Worm (Caenorhabditis elegans): ENCODE results near the gene act-1.

Gene act-1

DNA sequence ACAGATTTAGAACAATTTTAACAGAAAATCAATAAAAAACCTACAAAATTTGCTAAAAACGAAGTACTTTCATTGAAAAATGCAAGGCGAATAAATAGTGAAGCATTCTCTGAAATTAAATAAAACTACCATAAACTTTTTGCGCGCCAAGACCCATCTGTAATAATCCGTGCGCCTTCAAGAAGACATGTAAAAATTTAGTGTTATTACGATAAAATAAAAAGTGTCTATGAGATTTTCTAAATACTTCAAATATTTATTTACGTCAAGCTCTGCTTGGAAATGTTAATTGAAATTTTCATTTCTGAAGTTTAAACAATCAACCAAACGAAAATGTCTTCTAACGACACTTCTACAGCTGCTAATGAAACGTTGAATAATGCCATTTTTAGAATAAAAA is 40.8 kb upstream of the act-1 start, which contains the start of gene C45B11.9:
C45B11.9 (plus strand) TSS at position 301 of the 400 bp plus-strand sequence.
- TF ChIP-seq zip-8 (tag; optimal IDR thresholded peaks at IDR 0.05), result no peak
- no peak for TF ChIP-seq elt-1 (tag; optimal IDR thresholded peaks at IDR 0.05; ENCODE audit: borderline replicate concordance, insufficient read depth)
- no peak for TF ChIP-seq M03D4.4 (tag; optimal IDR thresholded peaks at IDR 0.05)
- no peak for TF ChIP-seq unc-39 (tag; optimal IDR thresholded peaks at IDR 0.05)
- no peak for TF ChIP-seq nhr-76 (tag; optimal IDR thresholded peaks at IDR 0.05)
- TF ChIP-seq cnd-1 (tag; optimal IDR thresholded peaks at IDR 0.05), result no peak
- no peak for TF ChIP-seq mab-5 (tag; optimal IDR thresholded peaks at IDR 0.05)
- TF ChIP-seq sptf-1 (tag; optimal IDR thresholded peaks at IDR 0.05), result no peak
- TF ChIP-seq ces-1 (GFP tag; optimal IDR thresholded peaks at IDR 0.05), result no peak
- no peak for TF ChIP-seq unc-62 (GFP tag; optimal IDR thresholded peaks at IDR 0.05)
- no peak for TF ChIP-seq lin-32 (GFP tag; optimal IDR thresholded peaks at IDR 0.05)
- no peak for TF ChIP-seq mls-2 (tag; optimal IDR thresholded peaks at IDR 0.05)
- TF ChIP-seq nhr-12 (tag; optimal IDR thresholded peaks at IDR 0.05), result no peak

DNA sequence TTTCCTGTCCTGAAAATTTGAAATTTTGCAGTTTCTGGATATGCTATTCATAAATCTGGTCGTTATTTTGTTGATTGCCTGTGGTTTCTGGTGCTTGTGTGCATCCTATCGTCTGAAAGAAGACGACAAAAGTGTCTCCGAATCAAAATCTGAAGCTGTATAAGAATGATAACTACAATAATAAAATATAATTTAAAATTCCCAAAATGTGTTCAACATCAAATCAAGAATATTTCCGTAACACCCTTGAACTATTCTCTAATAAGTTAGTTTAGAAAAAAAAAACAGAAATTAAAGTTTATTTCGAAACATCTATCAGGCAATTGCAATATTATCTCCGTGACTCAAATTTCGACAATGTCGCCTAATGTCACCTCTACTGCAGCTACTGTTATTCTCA is 40.4 kb upstream of the act-1 start, which contains the start of gene C45B11.8:
C45B11.8 (plus strand) TSS at position 301 of the 400 bp plus-strand sequence.
- TF ChIP-seq ces-1 (GFP tag; optimal IDR thresholded peaks at IDR 0.05), result no peak
- TF ChIP-seq tbx-8 (GFP tag; optimal IDR thresholded peaks at IDR 0.05), result no peak
- TF ChIP-seq flh-1 (GFP tag; optimal IDR thresholded peaks at IDR 0.05), result no peak
- no peak for TF ChIP-seq sem-2 (GFP tag; optimal IDR thresholded peaks at IDR 0.05)
- no peak for TF ChIP-seq bed-3 (GFP tag; optimal IDR thresholded peaks at IDR 0.05)
- no peak for TF ChIP-seq nhr-2 (tag; optimal IDR thresholded peaks at IDR 0.05)
- TF ChIP-seq nhr-12 (tag; optimal IDR thresholded peaks at IDR 0.05), result no peak
- TF ChIP-seq snpc-4 (tag; optimal IDR thresholded peaks at IDR 0.05), result no peak
- TF ChIP-seq pha-4 (tag; optimal IDR thresholded peaks at IDR 0.05), result no peak
- no peak for TF ChIP-seq mab-5 (tag; optimal IDR thresholded peaks at IDR 0.05)
- TF ChIP-seq lin-32 (GFP tag; optimal IDR thresholded peaks at IDR 0.05), result no peak
- TF ChIP-seq sptf-1 (tag; optimal IDR thresholded peaks at IDR 0.05), result no peak
- TF ChIP-seq cnd-1 (tag; optimal IDR thresholded peaks at IDR 0.05), result no peak
- TF ChIP-seq nhr-237 (tag; optimal IDR thresholded peaks at IDR 0.05), result no peak
- TF ChIP-seq elt-3 (tag; optimal IDR thresholded peaks at IDR 0.05), result no peak
- TF ChIP-seq hlh-1 (tag; optimal IDR thresholded peaks at IDR 0.05), result no peak
- TF ChIP-seq lin-13 (tag; optimal IDR thresholded peaks at IDR 0.05), result no peak

DNA sequence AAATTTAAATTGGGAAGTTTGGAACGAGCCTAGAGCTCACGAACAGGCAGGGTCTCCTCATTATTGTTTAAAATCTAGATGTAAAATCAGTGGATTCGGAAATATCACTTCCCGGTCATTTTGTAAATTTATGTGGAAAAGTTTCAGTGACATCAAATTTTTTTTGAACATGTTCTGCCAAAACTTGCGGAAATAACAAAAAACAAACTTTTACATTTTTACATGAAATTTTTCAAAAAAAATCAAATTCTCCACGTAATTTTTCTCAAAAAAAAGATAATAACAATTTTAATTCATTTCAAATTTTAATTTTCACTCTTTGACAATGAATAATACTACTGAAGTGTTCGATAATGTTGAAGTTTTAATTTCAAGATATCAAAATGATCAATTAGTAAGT is 39.4 kb upstream of the act-1 start, which contains the start of gene C45B11.5:
C45B11.5 (plus strand) TSS at position 301 of the 400 bp plus-strand sequence.
- TF ChIP-seq ces-1 (GFP tag; optimal IDR thresholded peaks at IDR 0.05), result no peak
- TF ChIP-seq ceh-43 (GFP tag; optimal IDR thresholded peaks at IDR 0.05), result no peak
- TF ChIP-seq ztf-11 (tag; optimal IDR thresholded peaks at IDR 0.05), result no peak
- TF ChIP-seq cnd-1 (tag; optimal IDR thresholded peaks at IDR 0.05), result no peak
- no peak for TF ChIP-seq ceh-83 (GFP tag; optimal IDR thresholded peaks at IDR 0.05)
- TF ChIP-seq nhr-28 (tag; optimal IDR thresholded peaks at IDR 0.05), result no peak
- TF ChIP-seq nhr-76 (tag; optimal IDR thresholded peaks at IDR 0.05), result no peak
- no peak for TF ChIP-seq nhr-12 (tag; optimal IDR thresholded peaks at IDR 0.05)
- no peak for TF ChIP-seq nhr-2 (tag; optimal IDR thresholded peaks at IDR 0.05)
- TF ChIP-seq bed-3 (GFP tag; optimal IDR thresholded peaks at IDR 0.05), result no peak

DNA sequence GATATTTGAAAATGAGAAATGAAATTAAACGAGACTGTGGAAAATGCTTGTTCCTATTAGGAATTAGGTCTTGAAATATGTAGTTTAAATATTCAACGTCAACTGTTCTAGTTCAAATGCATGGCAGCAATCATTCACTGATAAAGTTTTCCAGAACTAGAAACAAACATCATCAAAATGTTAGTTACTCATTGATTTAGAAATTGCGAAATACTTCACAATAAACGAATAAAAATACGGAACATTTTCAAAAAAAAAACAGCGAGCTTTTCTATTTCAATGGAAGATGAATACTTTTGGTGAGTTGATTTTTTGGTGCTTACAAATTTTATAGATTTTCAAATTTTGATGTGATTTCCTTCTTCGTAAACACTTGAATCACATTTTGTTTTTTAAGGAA is 38.3 kb upstream of the act-1 start, which contains the start of gene C45B11.2:
C45B11.2 (plus strand) TSS at position 173 of the 400 bp plus-strand sequence.
- TF ChIP-seq ces-1 (GFP tag; optimal IDR thresholded peaks at IDR 0.05) (no peak), blmp-1 (tag; optimal IDR thresholded peaks at IDR 0.05) (no peak), sem-2 (GFP tag; optimal IDR thresholded peaks at IDR 0.05) (no peak), hlh-1 (tag; optimal IDR thresholded peaks at IDR 0.05) (no peak), nhr-237 (tag; optimal IDR thresholded peaks at IDR 0.05) (no peak), nhr-28 (tag; optimal IDR thresholded peaks at IDR 0.05) (no peak), pha-4 (tag; optimal IDR thresholded peaks at IDR 0.05) (no peak), bed-3 (GFP tag; optimal IDR thresholded peaks at IDR 0.05) (no peak), tbx-8 (GFP tag; optimal IDR thresholded peaks at IDR 0.05) (no peak), lin-32 (GFP tag; optimal IDR thresholded peaks at IDR 0.05) (no peak), unc-62 (GFP tag; optimal IDR thresholded peaks at IDR 0.05) (no peak), nhr-76 (tag; optimal IDR thresholded peaks at IDR 0.05) (no peak), zip-8 (tag; optimal IDR thresholded peaks at IDR 0.05) (no peak), sptf-1 (tag; optimal IDR thresholded peaks at IDR 0.05) (no peak)

DNA sequence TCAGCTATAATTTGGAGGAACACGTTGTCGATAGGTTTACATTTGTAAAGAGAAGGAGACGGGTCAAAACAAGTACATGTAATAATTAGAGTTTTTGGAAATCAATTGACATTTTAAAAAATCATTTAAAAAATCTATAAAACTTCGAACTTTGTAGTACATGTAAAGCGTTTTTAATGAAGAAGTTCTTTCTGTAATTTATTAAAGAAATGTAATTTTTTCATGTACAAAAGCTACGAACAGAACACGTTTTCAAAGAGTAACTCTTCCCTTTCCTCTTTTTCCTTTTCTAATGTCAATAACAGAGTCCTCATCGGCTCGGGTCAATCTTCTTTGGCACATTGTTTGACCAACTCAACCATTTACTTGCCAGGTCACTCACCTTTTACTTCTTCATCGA is 37.1 kb upstream of the act-1 start, which contains the start of gene C45B11.6:
C45B11.6 (plus strand) TSS at position 301 of the 400 bp plus-strand sequence.
- no peak for TF ChIP-seq snpc-4 (tag; optimal IDR thresholded peaks at IDR 0.05)
- no peak for TF ChIP-seq nhr-28 (tag; optimal IDR thresholded peaks at IDR 0.05)
- TF ChIP-seq sem-2 (GFP tag; optimal IDR thresholded peaks at IDR 0.05), result no peak
- TF ChIP-seq sptf-1 (tag; optimal IDR thresholded peaks at IDR 0.05), result no peak
- TF ChIP-seq lin-32 (GFP tag; optimal IDR thresholded peaks at IDR 0.05), result no peak
- TF ChIP-seq lin-13 (tag; optimal IDR thresholded peaks at IDR 0.05), result no peak
- no peak for TF ChIP-seq elt-3 (tag; optimal IDR thresholded peaks at IDR 0.05)
- no peak for TF ChIP-seq ceh-83 (GFP tag; optimal IDR thresholded peaks at IDR 0.05)
- TF ChIP-seq nhr-2 (tag; optimal IDR thresholded peaks at IDR 0.05), result peak; percentile 28
